Fruit fly (Drosophila melanogaster) whole organism, prepupa: ENCODE measurements around the gene Alp4.

ENCODE experiments used
- CG10631 ChIP-seq: fragments of 200-800 bp; sonication (Bioruptor generic); optimal IDR thresholded peaks from 2 replicates; lab custom pipeline; 2016; ENCODE audit warnings: missing biosample characterization, missing genetic modification characterization
- CG10669 ChIP-seq: fragments of 200-800 bp; sonication (Bioruptor generic); optimal IDR thresholded peaks from 3 replicates; lab custom pipeline; 2018; ENCODE audit warnings: missing biosample characterization, mild to moderate bottlenecking, missing genetic modification characterization, moderate library complexity
- CG11294 ChIP-seq: fragments of 200-800 bp; sonication (Bioruptor generic); IDR thresholded peaks from 2 replicates; pipeline ENCODE4 v1.3.6; 2022; ENCODE audit warnings: missing biosample characterization, missing genetic modification characterization
- CG11762 ChIP-seq: fragments of 200-800 bp; sonication (Bioruptor generic); optimal IDR thresholded peaks from 3 replicates; lab custom pipeline; 2016; ENCODE audit warnings: missing biosample characterization, missing genetic modification characterization; ENCODE audit not compliant: insufficient read depth
- CG11902 ChIP-seq: fragments of 200-800 bp; sonication (Bioruptor generic); optimal IDR thresholded peaks from 3 replicates; lab custom pipeline; 2016; ENCODE audit warnings: missing biosample characterization, missing genetic modification characterization
- CG15336 ChIP-seq: fragments of 200-800 bp; sonication (Bioruptor generic); IDR thresholded peaks from 2 replicates; pipeline ENCODE4 v1.3.6; 2022; ENCODE audit warnings: missing biosample characterization, missing genetic modification characterization
- CG31627 ChIP-seq: fragments of 200-800 bp; sonication (Bioruptor generic); optimal IDR thresholded peaks from 3 replicates; lab custom pipeline; 2016; ENCODE audit warnings: missing biosample characterization, missing genetic modification characterization
- CG34406 ChIP-seq: fragments of 200-800 bp; sonication (Bioruptor generic); optimal IDR thresholded peaks from 3 replicates; lab custom pipeline; 2016; ENCODE audit warnings: missing biosample characterization, missing genetic modification characterization
- CG3919 ChIP-seq: fragments of 200-800 bp; sonication (Bioruptor generic); optimal IDR thresholded peaks from 3 replicates; lab custom pipeline; 2016; ENCODE audit warnings: missing biosample characterization, missing genetic modification characterization
- CG4318 ChIP-seq: fragments of 200-800 bp; sonication (Bioruptor generic); optimal IDR thresholded peaks from 3 replicates; lab custom pipeline; 2017; ENCODE audit warnings: missing biosample characterization, mild to moderate bottlenecking, missing genetic modification characterization
- CG6808 ChIP-seq: fragments of 200-800 bp; sonication (Bioruptor generic); optimal IDR thresholded peaks from 3 replicates; lab custom pipeline; 2017; ENCODE audit warnings: missing biosample characterization, missing genetic modification characterization, mild to moderate bottlenecking, moderate library complexity, missing genetic modification reagents
- CG6854 ChIP-seq: fragments of 200-800 bp; sonication (Bioruptor generic); optimal IDR thresholded peaks from 2 replicates; lab custom pipeline; 2017; ENCODE audit warnings: missing biosample characterization, mild to moderate bottlenecking, missing genetic modification characterization
- CG7368 ChIP-seq: fragments of 200-800 bp; sonication (Bioruptor generic); optimal IDR thresholded peaks from 3 replicates; lab custom pipeline; 2016; ENCODE audit warnings: missing biosample characterization, missing genetic modification characterization
- CG8119 ChIP-seq: fragments of 200-800 bp; sonication (Bioruptor generic); IDR thresholded peaks from 3 replicates; pipeline ENCODE4 v1.3.6; 2022; ENCODE audit warnings: missing biosample characterization, missing genetic modification characterization
- CG8632 ChIP-seq: fragments of 200-800 bp; sonication (Bioruptor generic); optimal IDR thresholded peaks from 3 replicates; lab custom pipeline; 2016; ENCODE audit warnings: missing biosample characterization, missing genetic modification characterization
- CG9139 ChIP-seq: fragments of 200-800 bp; sonication (Bioruptor generic); optimal IDR thresholded peaks from 3 replicates; lab custom pipeline; 2017; ENCODE audit warnings: missing biosample characterization, mild to moderate bottlenecking, missing genetic modification characterization
- Eip75B ChIP-seq: fragments of 200-800 bp; sonication (Bioruptor generic); optimal IDR thresholded peaks from 3 replicates; lab custom pipeline; 2016; ENCODE audit warnings: missing biosample characterization, missing genetic modification characterization
- Eip78C ChIP-seq: fragments of 200-800 bp; sonication (Bioruptor generic); peaks from one replicate; lab custom pipeline; 2016; ENCODE audit warnings: missing biosample characterization, missing genetic modification characterization
- Eip93F ChIP-seq: fragments of 200-800 bp; sonication (Bioruptor generic); optimal IDR thresholded peaks from 2 replicates; lab custom pipeline; 2016; ENCODE audit warnings: missing biosample characterization, mild to moderate bottlenecking, missing genetic modification characterization
- Ets21C ChIP-seq: fragments of 200-800 bp; sonication (Bioruptor generic); optimal IDR thresholded peaks from 3 replicates; lab custom pipeline; 2016; ENCODE audit warnings: missing biosample characterization, missing genetic modification characterization
- Ets96B ChIP-seq: fragments of 200-800 bp; optimal IDR thresholded peaks from 2 replicates; lab custom pipeline; 2019; ENCODE audit warnings: missing biosample characterization, mild to moderate bottlenecking, missing genetic modification characterization, moderate library complexity
- Gug ChIP-seq: fragments of 200-800 bp; sonication (Bioruptor generic); IDR thresholded peaks from 2 replicates; pipeline ENCODE4 v1.3.6; 2022; ENCODE audit warnings: missing biosample characterization, missing genetic modification characterization
- Hr38 ChIP-seq: sonication (Bioruptor generic); optimal IDR thresholded peaks from 2 replicates; lab custom pipeline; 2016; ENCODE audit warnings: missing biosample characterization, missing genetic modification characterization
- Hr4 ChIP-seq: fragments of 200-800 bp; sonication (Bioruptor generic); optimal IDR thresholded peaks from 3 replicates; lab custom pipeline; 2016; ENCODE audit warnings: missing biosample characterization, missing genetic modification characterization
- Lpt ChIP-seq: fragments of 200-800 bp; sonication (Bioruptor generic); optimal IDR thresholded peaks from 3 replicates; lab custom pipeline; 2016; ENCODE audit warnings: missing biosample characterization, missing genetic modification characterization
- OdsH ChIP-seq: fragments of 200-800 bp; sonication (Bioruptor generic); optimal IDR thresholded peaks from 3 replicates; lab custom pipeline; 2016; ENCODE audit warnings: missing biosample characterization, missing genetic modification characterization
- Smox ChIP-seq: fragments of 200-800 bp; sonication (Bioruptor generic); optimal IDR thresholded peaks from 3 replicates; lab custom pipeline; 2016; ENCODE audit warnings: missing biosample characterization, missing genetic modification characterization
- Sox15 ChIP-seq: fragments of 200-800 bp; sonication (Bioruptor generic); optimal IDR thresholded peaks from 3 replicates; lab custom pipeline; 2016; ENCODE audit warnings: missing biosample characterization, missing genetic modification characterization
- dac ChIP-seq: fragments of 200-800 bp; sonication (Bioruptor generic); optimal IDR thresholded peaks from 2 replicates; lab custom pipeline; 2017; ENCODE audit warnings: missing biosample characterization, mild to moderate bottlenecking, missing genetic modification characterization
- dsx ChIP-seq: fragments of 200-800 bp; optimal IDR thresholded peaks from 3 replicates; lab custom pipeline; 2019; ENCODE audit warnings: missing biosample characterization, mild to moderate bottlenecking, missing genetic modification characterization, moderate library complexity; ENCODE audit not compliant: poor library complexity, severe bottlenecking
- eg ChIP-seq: fragments of 200-800 bp; sonication (Bioruptor generic); IDR thresholded peaks from 3 replicates; pipeline ENCODE4 v1.3.6; 2022; ENCODE audit warnings: missing biosample characterization, missing genetic modification characterization
- esn ChIP-seq: fragments of 200-800 bp; sonication (Bioruptor generic); optimal IDR thresholded peaks from 2 replicates; lab custom pipeline; 2016; ENCODE audit warnings: missing biosample characterization, mild to moderate bottlenecking, missing genetic modification characterization, moderate library complexity
- fd59A ChIP-seq: fragments of 200-800 bp; sonication (Bioruptor generic); optimal IDR thresholded peaks from 2 replicates; lab custom pipeline; 2017; ENCODE audit warnings: missing biosample characterization, mild to moderate bottlenecking, missing genetic modification characterization, missing genetic modification reagents
- fd85E ChIP-seq: fragments of 200-800 bp; sonication (Bioruptor generic); optimal IDR thresholded peaks from 3 replicates; lab custom pipeline; 2016; ENCODE audit warnings: missing biosample characterization, missing genetic modification characterization
- lz ChIP-seq: fragments of 200-800 bp; sonication (Bioruptor generic); optimal IDR thresholded peaks from 3 replicates; lab custom pipeline; 2016; ENCODE audit warnings: missing biosample characterization, missing genetic modification characterization
- pdm3 ChIP-seq: fragments of 200-800 bp; sonication (Bioruptor generic); optimal IDR thresholded peaks from 3 replicates; lab custom pipeline; 2016; ENCODE audit warnings: missing biosample characterization, missing genetic modification characterization
- salr ChIP-seq, 2 experiments: fragments of 200-800 bp; sonication (Bioruptor generic); optimal IDR thresholded peaks; 3 replicates each; lab custom pipeline; 2016 to 2018; ENCODE audit warnings: missing biosample characterization in 2 of 2, missing genetic modification characterization in 2 of 2, mild to moderate bottlenecking in 1 of 2
- spab ChIP-seq: fragments of 200-800 bp; sonication (Bioruptor generic); optimal IDR thresholded peaks from 2 replicates; lab custom pipeline; 2017; ENCODE audit warnings: missing biosample characterization, mild to moderate bottlenecking, missing genetic modification characterization, missing genetic modification reagents
- svp ChIP-seq: fragments of 200-800 bp; sonication (Bioruptor generic); peaks from one replicate; lab custom pipeline; 2016; ENCODE audit warnings: missing biosample characterization, missing genetic modification characterization
- topi ChIP-seq: fragments of 200-800 bp; sonication (Bioruptor generic); optimal IDR thresholded peaks from 3 replicates; lab custom pipeline; 2016; ENCODE audit warnings: missing biosample characterization, missing genetic modification characterization

Gene Alp4

dm6 chr3R:31038473-31039424 lies 10.0 kb upstream of the Alp4 start, which contains the start of gene CanA1:
Gene CanA1 (plus strand): TSS chr3R:31039374.
- 0 out of 3 replicates have a peak, but pooled peaks have one; percentile 31 for TF ChIP-seq CG8119
- 0 out of 2 replicates have a peak, but pooled peaks have one; percentile 17 for TF ChIP-seq CG15336 (GFP tag; lab: Robert Waterston, UW)
- TF ChIP-seq svp (GFP tag; lab: Kevin White, UChicago) = no peak
- TF ChIP-seq eg (GFP tag; lab: Robert Waterston, UW) = peak; percentile 47; the same call in 1 of the 3 replicates

- TF ChIP-seq CG11762 (no peak), Sox15 (GFP tag; lab: Kevin White, UChicago) (no peak), salr (GFP tag; optimal IDR thresholded peaks at IDR 0.05; lab: Kevin White, UChicago) (no peak), Hr4 (GFP tag; lab: Kevin White, UChicago) (no peak)
Measured at dm6 chr3R:31045005-31045404, 3.7 kb upstream of the Alp4 start, which contains the start of gene CG33920. Gene CG33920 (minus strand): TSS chr3R:31045105.

- TF ChIP-seq dac (GFP tag; lab: Kevin White, UChicago) (no peak), CG31627 (GFP tag; lab: Kevin White, UChicago) (peak; percentile 9), CG4318 (GFP tag; lab: Kevin White, UChicago) (no peak), Eip78C (peak; percentile 56)
- TF ChIP-seq, all 60 proteins: peak for 2
Measured at dm6 chr3R:31053784-31054221, 5.1 kb downstream of the Alp4 start, which contains the start of gene Chchd3. Gene Chchd3 (minus strand): TSS chr3R:31053915.

- TF ChIP-seq Gug (GFP tag; lab: Robert Waterston, UW) (peak; percentile 69), CG6808 (GFP tag; lab: Kevin White, UChicago) (peak; percentile 70), CG11902 (GFP tag; lab: Kevin White, UChicago) (peak; percentile 90), CG34406 (GFP tag; lab: Kevin White, UChicago) (peak; percentile 94), CG8632 (GFP tag; lab: Kevin White, UChicago) (peak; percentile 94), Ets21C (peak; percentile 74), Smox (peak; percentile 89), CG31627 (GFP tag; lab: Kevin White, UChicago) (peak; percentile 85), OdsH (GFP tag; lab: Kevin White, UChicago) (peak; percentile 90), fd85E (GFP tag; lab: Kevin White, UChicago) (peak; percentile 63), CG3919 (GFP tag; lab: Kevin White, UChicago) (peak; percentile 91), lz (GFP tag; lab: Kevin White, UChicago) (peak; percentile 85), topi (GFP tag; lab: Kevin White, UChicago) (peak; percentile 90), salr (GFP tag; optimal IDR thresholded peaks at IDR 0.05; lab: Kevin White, UChicago) (peak; percentile 63 to 66), Eip78C (peak; percentile 95), Hr4 (GFP tag; lab: Kevin White, UChicago) (peak; percentile 77), CG6854 (GFP tag; lab: Kevin White, UChicago) (peak; percentile 76), Ets96B (tag; lab: Kevin White, UChicago) (peak; percentile 90), CG9139 (GFP tag; lab: Kevin White, UChicago) (peak; percentile 48), CG11294 (GFP tag; lab: Robert Waterston, UW) (peak; percentile 20; the same call in 1 of the 2 replicates), CG10669 (GFP tag; lab: Kevin White, UChicago) (peak; percentile 84), Lpt (GFP tag; lab: Kevin White, UChicago) (peak; percentile 77), Hr38 (GFP tag; lab: Kevin White, UChicago) (no peak), Sox15 (GFP tag; lab: Kevin White, UChicago) (peak; percentile 82), fd59A (GFP tag; lab: Kevin White, UChicago) (peak; percentile 49), CG7368 (GFP tag; lab: Kevin White, UChicago) (peak; percentile 85), esn (peak; percentile 94), CG8119 (peak; percentile 85), CG10631 (GFP tag; lab: Kevin White, UChicago) (peak; percentile 86), pdm3 (peak; percentile 80), Eip75B (peak; percentile 77), spab (GFP tag; lab: Kevin White, UChicago) (peak; percentile 74), dsx (peak; percentile 78), CG15336 (GFP tag; lab: Robert Waterston, UW) (peak; percentile 82), Eip93F (GFP tag; lab: Kevin White, UChicago) (peak; percentile 90), eg (GFP tag; lab: Robert Waterston, UW) (peak; percentile 84)
Measured at dm6 chr3R:31059036-31059806, 10.5 kb downstream of the Alp4 start.
